Fruit fly (Drosophila melanogaster) whole organism, adult: Measurements from ENCODE around the gene CG14961.

ENCODE experiments used
- CG11617 ChIP-seq: fragments of 200-800 bp; sonication (Bioruptor generic); optimal IDR thresholded peaks from 2 replicates; lab custom pipeline; 2017; ENCODE audit warnings: mild to moderate bottlenecking, missing biosample characterization, missing genetic modification reagents, missing genetic modification characterization
- CG12768 ChIP-seq: fragments of 200-800 bp; sonication (Bioruptor generic); optimal IDR thresholded peaks from 2 replicates; lab custom pipeline; 2017; ENCODE audit warnings: missing biosample characterization, missing genetic modification characterization, mild to moderate bottlenecking, moderate library complexity, missing genetic modification reagents
- CG14711 ChIP-seq: fragments of 200-800 bp; sonication (Bioruptor generic); optimal IDR thresholded peaks from 2 replicates; lab custom pipeline; 2018; ENCODE audit warnings: missing biosample characterization, mild to moderate bottlenecking, missing genetic modification characterization, moderate library complexity
- CG1620 ChIP-seq: fragments of 200-800 bp; sonication (Bioruptor generic); optimal IDR thresholded peaks from 2 replicates; lab custom pipeline; 2016; ENCODE audit warnings: missing biosample characterization, missing genetic modification characterization
- CG33017 ChIP-seq: fragments of 200-800 bp; sonication (Bioruptor generic); optimal IDR thresholded peaks from 2 replicates; lab custom pipeline; 2018; ENCODE audit warnings: missing biosample characterization, mild to moderate bottlenecking, missing genetic modification characterization, moderate library complexity
- CG5204 ChIP-seq: fragments of 200-800 bp; sonication (Bioruptor generic); optimal IDR thresholded peaks from 2 replicates; lab custom pipeline; 2016; ENCODE audit warnings: missing biosample characterization, missing genetic modification characterization
- CG7045 ChIP-seq: fragments of 200-800 bp; sonication (Bioruptor generic); optimal IDR thresholded peaks from 2 replicates; lab custom pipeline; 2017; ENCODE audit warnings: missing biosample characterization, mild to moderate bottlenecking, missing genetic modification characterization
- CG7101 ChIP-seq: fragments of 200-800 bp; sonication (Bioruptor generic); optimal IDR thresholded peaks from 2 replicates; lab custom pipeline; 2018; ENCODE audit warnings: missing biosample characterization, mild to moderate bottlenecking, missing genetic modification characterization, moderate library complexity
- Clk ChIP-seq: fragments of 200-800 bp; sonication (Bioruptor generic); optimal IDR thresholded peaks from 2 replicates; lab custom pipeline; 2017; ENCODE audit warnings: missing biosample characterization, missing genetic modification characterization
- Crg-1 ChIP-seq: fragments of 200-800 bp; sonication (Bioruptor generic); optimal IDR thresholded peaks from 2 replicates; lab custom pipeline; 2016; ENCODE audit warnings: missing biosample characterization, missing genetic modification characterization
- Hr96 ChIP-seq: fragments of 200-800 bp; sonication (Bioruptor generic); optimal IDR thresholded peaks from 2 replicates; lab custom pipeline; 2016; ENCODE audit warnings: missing biosample characterization, missing genetic modification characterization
- Mnt ChIP-seq: fragments of 200-800 bp; sonication (Bioruptor generic); optimal IDR thresholded peaks from 2 replicates; lab custom pipeline; 2016; ENCODE audit warnings: missing biosample characterization, mild to moderate bottlenecking, missing genetic modification characterization
- bab1 ChIP-seq: fragments of 200-800 bp; sonication (Bioruptor generic); optimal IDR thresholded peaks from 3 replicates; lab custom pipeline; 2019; ENCODE audit warnings: missing biosample characterization, mild to moderate bottlenecking, missing genetic modification characterization, moderate library complexity
- cic ChIP-seq: fragments of 200-800 bp; sonication (Bioruptor generic); optimal IDR thresholded peaks from 2 replicates; lab custom pipeline; 2017; ENCODE audit warnings: missing biosample characterization, mild to moderate bottlenecking, missing genetic modification characterization, moderate library complexity
- cnc ChIP-seq, 2 experiments: fragments of >200 bp; optimal IDR thresholded peaks; 2 replicates each; lab custom pipeline; 2017
- kay ChIP-seq: fragments of 200-800 bp; sonication (Bioruptor generic); peaks from one replicate; lab custom pipeline; 2016; ENCODE audit warnings: missing biosample characterization, missing genetic modification characterization, borderline replicate concordance
- ovo ChIP-seq: fragments of 200-800 bp; sonication (Bioruptor generic); optimal IDR thresholded peaks from 2 replicates; lab custom pipeline; 2016; ENCODE audit warnings: missing biosample characterization, missing genetic modification characterization
- pad ChIP-seq: fragments of 200-800 bp; sonication (Bioruptor generic); optimal IDR thresholded peaks from 3 replicates; lab custom pipeline; 2017; ENCODE audit warnings: missing biosample characterization, missing genetic modification characterization, mild to moderate bottlenecking, moderate library complexity, missing genetic modification reagents
- tj ChIP-seq: fragments of 200-800 bp; sonication (Bioruptor generic); optimal IDR thresholded peaks from 3 replicates; lab custom pipeline; 2017; ENCODE audit warnings: missing biosample characterization, mild to moderate bottlenecking, missing genetic modification characterization, moderate library complexity
- toe ChIP-seq: fragments of 200-800 bp; sonication (Bioruptor generic); optimal IDR thresholded peaks from 2 replicates; lab custom pipeline; 2016; ENCODE audit warnings: missing biosample characterization, missing genetic modification characterization

The CG14961 gene

DNA sequence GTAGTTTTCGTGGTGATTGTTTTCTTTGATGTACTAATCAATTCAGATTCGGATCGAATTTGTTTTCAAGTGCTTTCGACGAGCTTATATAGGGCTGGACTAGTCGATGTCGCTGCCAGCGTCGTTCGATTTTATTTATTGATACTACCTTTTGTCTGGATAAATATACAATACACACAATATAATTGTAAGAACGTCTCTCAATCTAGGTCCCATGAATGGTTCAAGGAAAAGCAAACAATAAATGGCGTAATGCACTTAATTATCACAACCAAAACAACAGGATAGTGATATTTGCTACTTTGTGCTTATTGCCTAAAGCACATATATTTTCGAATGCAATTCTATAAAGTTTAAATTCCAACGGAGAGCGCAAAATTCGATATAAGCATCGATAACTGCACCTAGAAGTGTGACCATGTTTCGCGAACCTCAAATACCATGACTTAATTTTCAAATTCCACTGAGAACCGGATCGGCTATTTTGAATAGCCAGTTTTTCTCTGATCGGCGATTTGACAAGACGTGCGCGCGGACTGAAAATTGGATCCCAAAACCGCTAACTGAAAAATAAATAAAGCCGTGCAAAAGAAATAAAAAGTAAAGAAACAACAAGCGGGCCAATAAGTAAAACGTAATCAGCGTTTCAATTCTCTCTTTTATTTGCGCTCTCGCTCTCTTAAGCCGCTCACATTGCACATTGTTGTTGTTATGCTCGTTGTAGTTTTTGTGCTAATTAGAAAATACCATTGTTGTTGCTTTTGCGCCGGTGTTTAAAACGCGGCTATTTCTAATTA lies 6.7 kb downstream of the CG14961 start, which contains the start of the genes Drsl6 and kst:
Gene Drsl6, minus strand, starts transcription at position 51 of the 797 bp plus-strand sequence.
Gene kst, plus strand, starts transcription at position 493 of the 797 bp plus-strand sequence.
- no peak for TF ChIP-seq Hr96
- TF ChIP-seq CG12768 = peak; percentile 58
- TF ChIP-seq CG1620 (GFP tag; lab: Kevin White, UChicago) = peak; percentile 3
- peak; percentile 42 for TF ChIP-seq cic (GFP tag; lab: Kevin White, UChicago)
- no peak for TF ChIP-seq cnc (optimal IDR thresholded peaks at IDR 0.05; lab: Kevin White, UChicago)
- no peak for TF ChIP-seq kay (GFP tag; lab: Kevin White, UChicago)
- no peak for TF ChIP-seq Clk
- no peak for TF ChIP-seq toe
- peak; percentile 61 for TF ChIP-seq Mnt (GFP tag; lab: Kevin White, UChicago)
- TF ChIP-seq Crg-1 = no peak
- no peak for TF ChIP-seq CG5204 (GFP tag; lab: Kevin White, UChicago)
- peak; percentile 17 for TF ChIP-seq CG14711 (tag; lab: Kevin White, UChicago)
- TF ChIP-seq bab1 (GFP tag; lab: Kevin White, UChicago) = peak; percentile 68
- peak; percentile 29 for TF ChIP-seq CG7101 (tag; lab: Kevin White, UChicago)
- peak; percentile 49 for TF ChIP-seq CG33017
- peak; percentile 31 for TF ChIP-seq ovo (GFP tag; lab: Kevin White, UChicago)
- TF ChIP-seq CG11617 = no peak
- peak; percentile 65 for TF ChIP-seq tj
- peak; percentile 3 for TF ChIP-seq pad (GFP tag; lab: Kevin White, UChicago)
- no peak for TF ChIP-seq CG7045 (GFP tag; lab: Kevin White, UChicago)

DNA sequence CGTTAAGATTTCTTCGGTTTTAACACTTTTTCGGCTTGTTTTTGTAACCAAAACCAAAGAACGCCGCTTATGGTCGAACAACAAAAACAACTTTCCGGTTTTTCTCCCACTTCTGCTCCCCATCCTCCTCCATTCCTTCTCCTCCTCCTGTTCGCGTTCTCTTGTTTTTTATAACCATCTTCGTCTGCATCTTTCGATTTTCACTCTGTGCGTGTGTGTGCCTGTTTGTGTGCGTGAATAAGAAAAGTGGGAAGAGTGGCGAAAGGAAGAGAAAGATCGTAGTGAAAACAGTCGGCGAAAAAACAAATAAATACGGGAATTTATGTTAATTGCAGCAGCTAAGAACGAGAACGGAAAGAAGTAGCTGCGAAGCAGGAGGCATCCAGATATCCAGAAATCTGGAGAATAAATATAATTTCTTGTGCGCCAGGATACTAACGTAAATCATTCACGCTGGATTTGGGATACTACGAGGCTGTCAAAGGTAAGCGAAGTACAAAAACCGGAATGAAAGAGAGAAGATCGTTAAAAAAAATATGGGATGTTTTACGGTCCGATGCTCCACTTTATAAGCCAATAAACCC lies 7.6 kb downstream of the CG14961 start:
- no peak for TF ChIP-seq bab1 (GFP tag; lab: Kevin White, UChicago)
- no peak for TF ChIP-seq CG33017
- TF ChIP-seq CG7045 (GFP tag; lab: Kevin White, UChicago) = no peak
- no peak for TF ChIP-seq ovo (GFP tag; lab: Kevin White, UChicago)
- TF ChIP-seq CG7101 (tag; lab: Kevin White, UChicago) = no peak
- TF ChIP-seq toe = no peak
- TF ChIP-seq Clk = no peak
- TF ChIP-seq CG14711 (tag; lab: Kevin White, UChicago) = no peak
- no peak for TF ChIP-seq CG11617
- TF ChIP-seq Crg-1 = no peak
- TF ChIP-seq CG12768 = no peak
- TF ChIP-seq Hr96 = no peak

DNA sequence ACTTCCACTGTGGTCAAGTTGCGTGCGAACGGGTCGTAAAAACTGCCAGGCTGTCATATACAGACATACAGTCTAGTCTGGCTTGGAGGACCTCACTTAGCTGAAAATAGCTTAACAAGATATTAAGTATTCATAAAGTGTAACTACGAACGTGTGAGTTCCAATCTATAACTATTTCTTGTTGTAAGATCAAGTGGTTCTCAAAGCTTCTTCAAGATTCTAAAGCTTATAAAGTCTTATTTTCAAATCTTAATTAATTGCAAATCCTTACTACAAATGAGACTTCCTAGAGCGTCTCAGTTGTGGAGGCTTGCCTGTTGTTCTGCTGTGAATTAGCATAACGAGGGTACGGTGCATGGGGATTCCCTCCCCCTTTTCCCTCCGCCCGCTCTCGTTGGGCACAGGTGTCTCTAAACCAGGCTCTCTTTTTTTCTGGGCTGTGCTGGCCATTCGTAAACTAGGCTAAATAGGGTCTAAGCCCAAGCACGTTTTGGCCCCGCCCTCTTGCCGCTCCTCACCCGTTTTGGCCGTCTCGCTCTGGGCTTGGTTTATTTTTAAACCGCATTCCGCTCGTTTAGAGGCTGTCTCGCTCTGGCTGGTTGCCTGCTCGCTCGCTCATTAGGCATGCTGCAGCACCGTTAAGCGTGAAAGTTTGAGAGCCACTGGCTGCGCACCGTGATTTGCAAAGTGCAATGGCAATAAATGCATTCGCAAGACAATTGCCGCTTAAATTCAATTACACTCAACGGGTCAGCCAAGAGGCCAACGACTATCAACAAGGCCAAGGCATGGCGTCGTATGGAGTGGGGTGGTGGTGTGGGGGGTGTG lies 8.4 kb downstream of the CG14961 start:
- no peak for TF ChIP-seq CG7045 (GFP tag; lab: Kevin White, UChicago)
- no peak for TF ChIP-seq bab1 (GFP tag; lab: Kevin White, UChicago)
- no peak for TF ChIP-seq CG11617
- no peak for TF ChIP-seq CG1620 (GFP tag; lab: Kevin White, UChicago)
- TF ChIP-seq CG33017 = no peak
- no peak for TF ChIP-seq CG7101 (tag; lab: Kevin White, UChicago)
- TF ChIP-seq CG12768 = no peak
- TF ChIP-seq Clk = no peak
- TF ChIP-seq toe = no peak
- peak; percentile 97 for TF ChIP-seq ovo (GFP tag; lab: Kevin White, UChicago)
- no peak for TF ChIP-seq Hr96
- TF ChIP-seq tj = no peak
- TF ChIP-seq pad (GFP tag; lab: Kevin White, UChicago) = no peak
- peak; percentile 14 for TF ChIP-seq Mnt (GFP tag; lab: Kevin White, UChicago)
- no peak for TF ChIP-seq cic (GFP tag; lab: Kevin White, UChicago)
- no peak for TF ChIP-seq cnc (optimal IDR thresholded peaks at IDR 0.05; lab: Kevin White, UChicago)
- TF ChIP-seq CG5204 (GFP tag; lab: Kevin White, UChicago) = no peak
- peak; percentile 17 for TF ChIP-seq Crg-1
- TF ChIP-seq CG14711 (tag; lab: Kevin White, UChicago) = no peak
- peak; percentile 10 for TF ChIP-seq kay (GFP tag; lab: Kevin White, UChicago)

DNA sequence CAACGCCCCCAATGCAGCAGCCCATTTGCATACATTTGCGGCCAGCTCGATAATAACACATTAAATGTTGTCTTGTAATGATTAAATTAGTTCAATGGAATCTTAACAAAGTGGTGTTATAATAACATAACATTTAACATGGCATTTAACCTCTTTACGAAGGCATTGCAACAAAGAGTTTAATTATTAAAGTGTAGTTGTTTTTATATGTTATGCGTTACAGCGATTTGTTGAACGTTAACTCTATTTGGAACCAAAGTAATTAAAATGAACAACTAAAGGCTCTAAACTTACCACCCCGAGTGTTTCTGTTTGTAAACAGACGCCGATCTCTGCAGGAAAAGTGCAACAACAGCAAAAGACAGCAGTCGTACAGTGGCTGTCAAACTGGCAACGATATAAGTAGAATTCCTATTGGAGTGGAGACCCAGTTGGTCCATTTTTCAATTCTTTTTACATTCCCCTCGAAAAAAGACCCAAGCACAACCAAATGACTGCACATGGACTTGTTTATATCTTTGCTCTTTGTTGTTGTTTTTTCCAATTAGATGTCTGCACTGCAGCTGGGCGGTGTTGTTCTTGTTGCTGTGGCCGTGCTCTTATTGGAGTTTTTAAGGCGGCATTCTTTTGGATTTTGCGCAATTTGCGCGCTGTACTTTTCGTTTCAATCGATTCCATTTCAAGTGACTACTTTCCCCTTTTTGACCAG lies 9.2 kb downstream of the CG14961 start:
- TF ChIP-seq Mnt (GFP tag; lab: Kevin White, UChicago) (no peak), CG14711 (tag; lab: Kevin White, UChicago) (peak; percentile 6)

DNA sequence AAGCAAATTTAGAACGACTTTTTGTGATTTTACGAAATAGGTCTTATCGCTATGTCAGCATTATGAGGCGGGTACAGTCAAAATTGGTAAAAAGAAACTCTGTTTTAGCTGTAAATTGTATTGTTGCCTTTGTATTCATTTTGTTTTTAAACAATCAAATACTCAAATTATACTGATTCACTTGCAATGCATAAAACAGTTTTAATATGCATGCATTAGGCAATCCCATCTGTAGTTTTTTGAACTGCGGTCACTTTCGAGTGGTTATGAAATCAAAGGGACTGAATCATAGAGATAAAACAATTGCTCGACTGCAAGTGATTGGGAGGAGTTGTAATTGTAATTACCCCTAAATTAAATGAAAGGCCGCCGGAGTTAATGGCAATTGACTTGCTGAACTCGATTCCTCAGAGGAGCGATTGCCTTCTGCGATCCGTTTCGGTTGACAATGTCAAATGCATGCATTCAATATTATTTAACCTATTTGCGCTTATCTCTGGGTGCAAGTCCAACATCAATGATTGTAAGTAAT lies 9.9 kb downstream of the CG14961 start:
- TF ChIP-seq kay (GFP tag; lab: Kevin White, UChicago) = peak; percentile 45
- TF ChIP-seq Hr96 = no peak
- no peak for TF ChIP-seq bab1 (GFP tag; lab: Kevin White, UChicago)
- peak; percentile 10 for TF ChIP-seq CG7101 (tag; lab: Kevin White, UChicago)
- peak; percentile 4 for TF ChIP-seq CG14711 (tag; lab: Kevin White, UChicago)
- no peak for TF ChIP-seq CG33017
- peak; percentile 22 for TF ChIP-seq tj
- no peak for TF ChIP-seq CG11617
